Fruit fly (Drosophila melanogaster): Measurements from ENCODE around the gene rols.

DNA sequence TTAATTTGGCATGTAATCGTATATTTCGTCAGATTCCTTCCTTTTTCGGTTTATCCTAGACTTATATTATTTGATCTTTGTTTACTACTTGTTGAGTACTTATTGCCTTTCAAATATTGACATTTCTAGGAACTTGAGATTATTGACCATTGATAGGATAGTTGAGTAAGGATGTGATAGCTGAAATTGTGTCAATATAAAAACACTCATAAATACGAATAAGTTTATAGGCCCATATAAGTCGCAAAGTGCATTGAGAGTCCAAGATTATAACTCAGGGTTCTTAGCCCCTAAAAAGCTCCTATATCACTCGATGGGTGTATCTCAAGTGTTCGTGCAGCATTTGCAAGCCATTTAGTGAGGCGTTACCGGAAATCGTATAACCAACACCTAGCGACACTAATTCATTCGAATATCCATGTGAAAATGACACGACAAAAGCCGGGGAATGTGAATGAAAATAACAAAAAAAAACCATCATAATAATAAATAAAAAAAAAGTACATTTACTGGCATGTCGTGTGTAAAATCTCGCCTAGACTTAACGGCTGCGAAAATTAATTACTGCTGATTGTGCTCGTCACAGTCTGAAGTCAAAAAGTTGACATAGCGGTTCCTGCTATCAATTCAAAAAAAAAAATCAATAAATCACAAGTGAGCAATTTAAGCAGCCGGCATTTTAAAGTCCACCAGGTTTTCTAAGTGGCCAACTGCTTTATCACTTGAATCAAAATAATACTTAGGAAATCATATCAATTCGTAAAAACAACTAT is 9.4 kb upstream of the rols start:
- no peak for TF ChIP-seq usp (GFP tag; optimal IDR thresholded peaks at IDR 0.05)
- TF ChIP-seq CG8478 (optimal IDR thresholded peaks at IDR 0.05): no peak
- TF ChIP-seq Dll (optimal IDR thresholded peaks at IDR 0.05): no peak

Data from whole organism.